Fruit fly (Drosophila melanogaster) whole organism, embryonic: ENCODE results near the gene Vps53.

Experiments used
- Antp ChIP-seq: fragments of 200-800 bp; sonication (Bioruptor generic); optimal IDR thresholded peaks from 3 replicates; lab custom pipeline; 2016; ENCODE audit warnings: missing biosample characterization, missing genetic modification characterization
- BEAF-32 ChIP-seq: fragments of 200-800 bp; sonication (Bioruptor generic); optimal IDR thresholded peaks from 3 replicates; lab custom pipeline; 2017; ENCODE audit warnings: missing biosample characterization, missing genetic modification characterization, mild to moderate bottlenecking, moderate library complexity, missing genetic modification reagents
- Bgb ChIP-seq: fragments of 200-800 bp; sonication (Bioruptor generic); IDR thresholded peaks from 2 replicates; pipeline ENCODE4 v1.3.6; 2022; ENCODE audit warnings: missing biosample characterization, missing genetic modification characterization; ENCODE audit not compliant: partially characterized antibody
- Blimp-1 ChIP-seq: fragments of 200-800 bp; sonication (Bioruptor generic); optimal IDR thresholded peaks from 3 replicates; lab custom pipeline; 2018; ENCODE audit warnings: missing biosample characterization, missing genetic modification characterization, mild to moderate bottlenecking, moderate library complexity, missing genetic modification reagents
- CG10979 ChIP-seq: fragments of 200-800 bp; sonication (Bioruptor generic); optimal IDR thresholded peaks from 2 replicates; lab custom pipeline; 2018; ENCODE audit warnings: missing biosample characterization, mild to moderate bottlenecking, missing genetic modification characterization, moderate library complexity
- CG11085 ChIP-seq: fragments of 200-800 bp; sonication (Bioruptor generic); IDR thresholded peaks from 2 replicates; pipeline ENCODE4 v1.3.6; 2022; ENCODE audit warnings: missing biosample characterization, missing genetic modification characterization
- CG13624 ChIP-seq: fragments of 200-800 bp; sonication (Bioruptor generic); optimal IDR thresholded peaks from 2 replicates; lab custom pipeline; 2016; ENCODE audit warnings: missing biosample characterization, missing genetic modification characterization
- CG13894 ChIP-seq: fragments of 200-800 bp; sonication (Bioruptor generic); optimal IDR thresholded peaks from 3 replicates; lab custom pipeline; 2018; ENCODE audit warnings: missing biosample characterization, mild to moderate bottlenecking, missing genetic modification characterization, moderate library complexity
- CG14860 ChIP-seq: fragments of 200-800 bp; sonication (Bioruptor generic); IDR thresholded peaks from 3 replicates; pipeline ENCODE4 v1.3.6; 2022; ENCODE audit warnings: missing biosample characterization, missing genetic modification characterization; ENCODE audit not compliant: partially characterized antibody
- CG15514 ChIP-seq: fragments of 200-800 bp; sonication (Bioruptor generic); optimal IDR thresholded peaks from 3 replicates; lab custom pipeline; 2017; ENCODE audit warnings: missing biosample characterization, missing genetic modification characterization, mild to moderate bottlenecking, moderate library complexity, missing genetic modification reagents
- CG1603 ChIP-seq: fragments of 200-800 bp; sonication (Bioruptor generic); optimal IDR thresholded peaks from 2 replicates; lab custom pipeline; 2019; ENCODE audit warnings: missing biosample characterization, mild to moderate bottlenecking, missing genetic modification characterization, moderate library complexity
- CG16813 ChIP-seq: fragments of 200-800 bp; sonication (Bioruptor generic); IDR thresholded peaks from 3 replicates; pipeline ENCODE4 v1.3.6; 2022; ENCODE audit warnings: missing biosample characterization, missing genetic modification characterization; ENCODE audit not compliant: partially characterized antibody
- CG17186 ChIP-seq: fragments of 200-800 bp; sonication (Bioruptor generic); optimal IDR thresholded peaks from 3 replicates; lab custom pipeline; 2017; ENCODE audit warnings: missing biosample characterization, missing genetic modification reagents, missing genetic modification characterization
- CG2116 ChIP-seq: fragments of 200-800 bp; sonication (Bioruptor generic); optimal IDR thresholded peaks from 3 replicates; lab custom pipeline; 2018; ENCODE audit warnings: missing biosample characterization, mild to moderate bottlenecking, missing genetic modification characterization
- CG34224 ChIP-seq: fragments of 200-800 bp; sonication (Bioruptor generic); IDR thresholded peaks from 3 replicates; pipeline ENCODE4 v1.3.6; 2022; ENCODE audit warnings: missing biosample characterization, missing genetic modification characterization; ENCODE audit not compliant: partially characterized antibody
- CG3847 ChIP-seq: fragments of 200-800 bp; sonication (Bioruptor generic); IDR thresholded peaks from 2 replicates; pipeline ENCODE4 v1.3.6; 2022; ENCODE audit warnings: missing biosample characterization, missing genetic modification characterization
- CG4282 ChIP-seq: fragments of 200-800 bp; sonication (Bioruptor generic); optimal IDR thresholded peaks from 2 replicates; lab custom pipeline; 2016; ENCODE audit warnings: missing biosample characterization, missing genetic modification characterization
- CG4854 ChIP-seq: fragments of 200-800 bp; sonication (Bioruptor generic); optimal IDR thresholded peaks from 2 replicates; lab custom pipeline; 2016; ENCODE audit warnings: missing biosample characterization, missing genetic modification characterization, inconsistent platforms
- CG7745 ChIP-seq: fragments of 200-800 bp; sonication (Bioruptor generic); optimal IDR thresholded peaks from 2 replicates; lab custom pipeline; 2018; ENCODE audit warnings: missing biosample characterization, mild to moderate bottlenecking, missing genetic modification characterization, moderate library complexity
- CG9437 ChIP-seq: fragments of 200-800 bp; sonication (Bioruptor generic); optimal IDR thresholded peaks from 2 replicates; lab custom pipeline; 2018; ENCODE audit warnings: missing biosample characterization, mild to moderate bottlenecking, missing genetic modification characterization
- Dll ChIP-seq: fragments of 200-800 bp; sonication (Bioruptor generic); IDR thresholded peaks from 4 replicates; pipeline ENCODE4 v1.3.6; 2022; ENCODE audit warnings: missing biosample characterization, missing genetic modification characterization; ENCODE audit not compliant: partially characterized antibody
- Doc3 ChIP-seq: fragments of 200-800 bp; sonication (Bioruptor generic); IDR thresholded peaks from 3 replicates; pipeline ENCODE4 v1.3.6; 2022; ENCODE audit warnings: missing biosample characterization, missing genetic modification characterization; ENCODE audit not compliant: partially characterized antibody
- Elba2 ChIP-seq: fragments of 200-800 bp; sonication (Bioruptor generic); optimal IDR thresholded peaks from 3 replicates; lab custom pipeline; 2016; ENCODE audit warnings: missing biosample characterization, missing genetic modification characterization
- Ets97D ChIP-seq: fragments of 200-800 bp; sonication (Bioruptor generic); optimal IDR thresholded peaks from 3 replicates; lab custom pipeline; 2016; ENCODE audit warnings: missing biosample characterization, missing genetic modification characterization
- HmgZ ChIP-seq: fragments of 200-800 bp; sonication (Bioruptor generic); optimal IDR thresholded peaks from 2 replicates; lab custom pipeline; 2018; ENCODE audit warnings: missing biosample characterization, mild to moderate bottlenecking, missing genetic modification characterization
- Lhr ChIP-seq: fragments of 200-800 bp; sonication (Bioruptor generic); optimal IDR thresholded peaks from 3 replicates; lab custom pipeline; 2017; ENCODE audit warnings: mild to moderate bottlenecking, missing biosample characterization, missing genetic modification reagents, missing genetic modification characterization
- Pdp1 ChIP-seq, 2 experiments: fragments of 200-800 bp; sonication (Bioruptor generic); optimal IDR thresholded peaks; 3 replicates each; lab custom pipeline; 2016; ENCODE audit warnings: missing biosample characterization in 2 of 2, missing genetic modification characterization in 2 of 2, mild to moderate bottlenecking in 1 of 2, moderate library complexity in 1 of 2
- Scr ChIP-seq: fragments of 200-800 bp; sonication (Bioruptor generic); IDR thresholded peaks from 2 replicates; pipeline ENCODE4 v1.3.6; 2022; ENCODE audit warnings: missing biosample characterization, missing genetic modification characterization; ENCODE audit not compliant: partially characterized antibody
- Sin3A ChIP-seq: fragments of >200 bp; optimal IDR thresholded peaks from 2 replicates; lab custom pipeline; 2018
- Xbp1 ChIP-seq: fragments of 200-800 bp; sonication (Bioruptor generic); optimal IDR thresholded peaks from 3 replicates; lab custom pipeline; 2016; ENCODE audit warnings: missing biosample characterization, mild to moderate bottlenecking, missing genetic modification characterization
- bbx ChIP-seq: fragments of 200-800 bp; sonication (Bioruptor generic); IDR thresholded peaks from 2 replicates; pipeline ENCODE4 v1.3.6; 2022; ENCODE audit warnings: missing biosample characterization, missing genetic modification characterization; ENCODE audit not compliant: partially characterized antibody
- crp ChIP-seq, 2 experiments: fragments of 200-800 bp; sonication (Bioruptor generic); optimal IDR thresholded peaks; 2 replicates in 1 of 2; 3 replicates in 1 of 2; lab custom pipeline; 2017; ENCODE audit warnings: missing biosample characterization in 2 of 2, missing genetic modification characterization in 2 of 2, mild to moderate bottlenecking in 1 of 2, moderate library complexity in 1 of 2
- knrl ChIP-seq: fragments of 200-800 bp; sonication (Bioruptor generic); IDR thresholded peaks from 3 replicates; pipeline ENCODE4 v1.3.6; 2022; ENCODE audit warnings: missing biosample characterization, missing genetic modification characterization; ENCODE audit not compliant: partially characterized antibody
- lov ChIP-seq, 2 experiments: fragments of 200-800 bp in 1 of 2; fragments of >200 bp in 1 of 2; sonication (Bioruptor generic) in 1 of 2; IDR thresholded peaks in 1 of 2; optimal IDR thresholded peaks in 1 of 2; 2 replicates in 1 of 2; 3 replicates in 1 of 2; pipeline versions ENCODE4 v1.3.6 to Lab custom; 2017 to 2022; ENCODE audit warnings: missing biosample characterization in 1 of 2, missing genetic modification characterization in 1 of 2
- mld ChIP-seq: fragments of 200-800 bp; sonication (Bioruptor generic); IDR thresholded peaks from 3 replicates; pipeline ENCODE4 v1.3.6; 2022; ENCODE audit warnings: missing biosample characterization, missing genetic modification characterization; ENCODE audit not compliant: partially characterized antibody
- nmo ChIP-seq: fragments of 200-800 bp; sonication (Bioruptor generic); optimal IDR thresholded peaks from 2 replicates; lab custom pipeline; 2018; ENCODE audit warnings: missing biosample characterization, mild to moderate bottlenecking, missing genetic modification characterization, moderate library complexity
- pb ChIP-seq: fragments of 200-800 bp; sonication (Bioruptor generic); optimal IDR thresholded peaks from 3 replicates; lab custom pipeline; 2016; ENCODE audit warnings: missing biosample characterization, missing genetic modification characterization
- prd ChIP-seq, 3 experiments: fragments of >200 bp in 2 of 3; fragments of 200-800 bp in 1 of 3; sonication (Bioruptor generic) in 1 of 3; optimal IDR thresholded peaks in 2 of 3; IDR thresholded peaks in 1 of 3; 2 replicates in 2 of 3; 3 replicates in 1 of 3; pipeline versions ENCODE4 v1.3.6 to Lab custom; 2017 to 2022; ENCODE audit warnings: missing biosample characterization in 1 of 3, missing genetic modification characterization in 1 of 3
- pros ChIP-seq: fragments of 200-800 bp; sonication (Bioruptor generic); optimal IDR thresholded peaks from 3 replicates; lab custom pipeline; 2019; ENCODE audit warnings: missing biosample characterization, mild to moderate bottlenecking, missing genetic modification characterization, moderate library complexity
- row ChIP-seq: fragments of 200-800 bp; sonication (Bioruptor generic); IDR thresholded peaks from 3 replicates; pipeline ENCODE4 v1.3.6; 2022; ENCODE audit warnings: missing biosample characterization, missing genetic modification characterization
- sd ChIP-seq: fragments of 200-800 bp; sonication (Bioruptor generic); optimal IDR thresholded peaks from 3 replicates; lab custom pipeline; 2018; ENCODE audit warnings: missing biosample characterization, mild to moderate bottlenecking, missing genetic modification characterization, moderate library complexity
- trem ChIP-seq: fragments of 200-800 bp; optimal IDR thresholded peaks from 3 replicates; lab custom pipeline; 2019; ENCODE audit warnings: missing biosample characterization, mild to moderate bottlenecking, missing genetic modification characterization, moderate library complexity
- vnd ChIP-seq: fragments of 200-800 bp; sonication (Bioruptor generic); IDR thresholded peaks from 3 replicates; pipeline ENCODE4 v1.3.6; 2022; ENCODE audit warnings: missing biosample characterization, missing genetic modification characterization; ENCODE audit not compliant: partially characterized antibody
- vvl ChIP-seq: fragments of 200-800 bp; sonication (Bioruptor generic); IDR thresholded peaks from 2 replicates; pipeline ENCODE4 v1.3.6; 2022; ENCODE audit warnings: missing biosample characterization, missing genetic modification characterization
- zen2 ChIP-seq: fragments of 200-800 bp; sonication (Bioruptor generic); IDR thresholded peaks from 3 replicates; pipeline ENCODE4 v1.3.6; 2022; ENCODE audit warnings: missing biosample characterization, missing genetic modification characterization; ENCODE audit not compliant: partially characterized antibody

The Vps53 gene

dm6 chr2L:4386926-4387550, 1.2 kb upstream of the Vps53 start, which contains the start of gene Psf2 (continued):
- TF ChIP-seq Sin3A (lab: Kevin White, UChicago), result peak; percentile 25
- no peak for TF ChIP-seq CG4854 (GFP tag; lab: Kevin White, UChicago)
- no peak for TF ChIP-seq Elba2 (GFP tag; lab: Kevin White, UChicago)
- peak; percentile 7 for TF ChIP-seq HmgZ
- peak; percentile 58; the same call in 2 of the 4 replicates for TF ChIP-seq Dll (GFP tag; lab: Robert Waterston, UW)
- peak; percentile 73 for TF ChIP-seq CG2116 (GFP tag; lab: Kevin White, UChicago)
- peak; percentile 42; the same call in 1 of the 3 replicates for TF ChIP-seq mld (GFP tag; lab: Robert Waterston, UW)
- peak; percentile 63 for TF ChIP-seq Scr (GFP tag; lab: Robert Waterston, UW)
- TF ChIP-seq CG34224 (GFP tag; lab: Robert Waterston, UW), result peak; percentile 65; the same call in 2 of the 3 replicates
- no peak for TF ChIP-seq lov (optimal IDR thresholded peaks at IDR 0.05; lab: Kevin White, UChicago)
- 0 out of 3 replicates have a peak, but pooled peaks have one; percentile 24 for TF ChIP-seq lov (GFP tag; IDR thresholded peaks at IDR 0.05; lab: Robert Waterston, UW)
- 0 out of 3 replicates have a peak, but pooled peaks have one; percentile 40 for TF ChIP-seq CG14860 (GFP tag; lab: Robert Waterston, UW)
- TF ChIP-seq Blimp-1 (GFP tag; lab: Kevin White, UChicago), result no peak
- TF ChIP-seq knrl (GFP tag; lab: Robert Waterston, UW), result peak; percentile 64
- TF ChIP-seq CG13894 (tag; lab: Kevin White, UChicago), result no peak
- TF ChIP-seq nmo (GFP tag; lab: Kevin White, UChicago), result peak; percentile 13
- peak; percentile 21 for TF ChIP-seq Lhr
- peak in 1 of 2 experiments; percentile 37 for TF ChIP-seq Pdp1 (GFP tag; optimal IDR thresholded peaks at IDR 0.05; lab: Kevin White, UChicago)
- TF ChIP-seq zen2, result peak; percentile 9; the same call in 1 of the 3 replicates
- peak; percentile 37 for TF ChIP-seq Xbp1 (GFP tag; lab: Kevin White, UChicago)
- peak; percentile 60; the same call in 2 of the 3 replicates for TF ChIP-seq CG16813
- peak; percentile 49; the same call in 1 of the 3 replicates for TF ChIP-seq Doc3
- TF ChIP-seq trem (tag; lab: Kevin White, UChicago), result peak; percentile 37
- TF ChIP-seq pb (GFP tag; lab: Kevin White, UChicago), result no peak
- TF ChIP-seq bbx (GFP tag; lab: Robert Waterston, UW), result peak; percentile 69
- TF ChIP-seq Ets97D (GFP tag; lab: Kevin White, UChicago), result peak; percentile 71
- peak; percentile 43; the same call in 1 of the 2 replicates for TF ChIP-seq CG3847
- TF ChIP-seq sd (tag; lab: Kevin White, UChicago), result no peak
- peak; percentile 67 for TF ChIP-seq BEAF-32 (GFP tag; lab: Kevin White, UChicago)
- TF ChIP-seq pros, result no peak
- TF ChIP-seq CG10979 (tag; lab: Kevin White, UChicago), result no peak
- TF ChIP-seq CG15514 (GFP tag; lab: Kevin White, UChicago), result peak; percentile 30
- TF ChIP-seq CG17186 (GFP tag; lab: Kevin White, UChicago), result peak; percentile 73
- TF ChIP-seq CG1603 (tag; lab: Kevin White, UChicago), result peak; percentile 63
- peak; percentile 45; the same call in 2 of the 3 replicates for TF ChIP-seq vnd (GFP tag; lab: Robert Waterston, UW)
- TF ChIP-seq CG11085 (GFP tag; lab: Robert Waterston, UW), result no peak
- TF ChIP-seq CG13624 (GFP tag; lab: Kevin White, UChicago), result peak; percentile 23
- TF ChIP-seq crp (GFP tag; optimal IDR thresholded peaks at IDR 0.05; lab: Kevin White, UChicago), result peak in 1 of 2 experiments; percentile 27
- TF ChIP-seq vvl (GFP tag; lab: Robert Waterston, UW), result 0 out of 2 replicates have a peak, but pooled peaks have one; percentile 27
- TF ChIP-seq Antp (GFP tag; lab: Kevin White, UChicago), result peak; percentile 24
- TF ChIP-seq Bgb (GFP tag; lab: Robert Waterston, UW), result peak; percentile 66
- TF ChIP-seq prd (optimal IDR thresholded peaks at IDR 0.05; lab: Kevin White, UChicago), result no peak
- TF ChIP-seq prd (GFP tag; IDR thresholded peaks at IDR 0.05; lab: Robert Waterston, UW), result 0 out of 3 replicates have a peak, but pooled peaks have one; percentile 35
- peak; percentile 21; the same call in 1 of the 3 replicates for TF ChIP-seq row (GFP tag; lab: Robert Waterston, UW)
- TF ChIP-seq CG4282 (GFP tag; lab: Kevin White, UChicago), result peak; percentile 19
- TF ChIP-seq CG9437 (GFP tag; lab: Kevin White, UChicago), result no peak
- TF ChIP-seq CG7745 (tag; lab: Kevin White, UChicago), result no peak
